Fruit fly (Drosophila melanogaster) whole organism, wandering third instar larva: ENCODE data around the gene inaF-C.

Experiments used
- GATAd ChIP-seq: sonication (Bioruptor generic); optimal IDR thresholded peaks from 2 replicates; lab custom pipeline; 2016; ENCODE audit warnings: missing biosample characterization, missing genetic modification characterization
- Hnf4 ChIP-seq: fragments of 200-800 bp; sonication (Bioruptor generic); optimal IDR thresholded peaks from 2 replicates; lab custom pipeline; 2016; ENCODE audit warnings: missing biosample characterization, mild to moderate bottlenecking, missing genetic modification characterization
- Hr78 ChIP-seq: fragments of >200 bp; optimal IDR thresholded peaks from 2 replicates; lab custom pipeline; 2017; ENCODE audit warnings: missing biosample characterization, missing genetic modification characterization
- Jra ChIP-seq: sonication (Bioruptor generic); optimal IDR thresholded peaks from 2 replicates; lab custom pipeline; 2016; ENCODE audit warnings: missing biosample characterization, missing genetic modification characterization
- Mio ChIP-seq: sonication (Bioruptor generic); optimal IDR thresholded peaks from 2 replicates; lab custom pipeline; 2016; ENCODE audit warnings: missing biosample characterization, missing genetic modification characterization
- OdsH ChIP-seq: fragments of 200-800 bp; sonication (Bioruptor generic); optimal IDR thresholded peaks from 2 replicates; lab custom pipeline; 2016; ENCODE audit warnings: missing biosample characterization, mild to moderate bottlenecking, missing genetic modification characterization
- dl ChIP-seq, 2 experiments: fragments of 175-275, 200-275 bp in 1 of 2; fragments of 200-275 bp in 1 of 2; sonication (Bioruptor generic); optimal IDR thresholded peaks; lab custom pipeline; 2018; ENCODE audit warnings: mild to moderate bottlenecking in 2 of 2, missing biosample characterization in 2 of 2, missing genetic modification characterization in 2 of 2, moderate library complexity in 2 of 2; ENCODE audit not compliant: partially characterized antibody in 2 of 2, insufficient read depth in 1 of 2
- fru ChIP-seq: fragments of 200-800 bp; sonication (Bioruptor generic); optimal IDR thresholded peaks from 3 replicates; lab custom pipeline; 2016; ENCODE audit warnings: missing biosample characterization, mild to moderate bottlenecking, missing genetic modification characterization
- h ChIP-seq: fragments of 200-800 bp; sonication (Bioruptor generic); optimal IDR thresholded peaks from 3 replicates; lab custom pipeline; 2016; ENCODE audit warnings: missing biosample characterization, mild to moderate bottlenecking, missing genetic modification characterization
- jim ChIP-seq: fragments of 175-275, 200-325 bp; sonication (Bioruptor generic); optimal IDR thresholded peaks from 2 replicates; lab custom pipeline; 2016; ENCODE audit warnings: missing biosample characterization, mild to moderate bottlenecking, missing genetic modification characterization
- lola ChIP-seq: fragments of >200 bp; optimal IDR thresholded peaks from 2 replicates; lab custom pipeline; 2017; ENCODE audit warnings: missing biosample characterization, missing genetic modification characterization
- pan ChIP-seq: fragments of >200 bp; optimal IDR thresholded peaks from 2 replicates; lab custom pipeline; 2017
- tai ChIP-seq: sonication (Bioruptor generic); optimal IDR thresholded peaks from 2 replicates; lab custom pipeline; 2016; ENCODE audit warnings: missing biosample characterization, missing genetic modification characterization
- woc ChIP-seq: sonication (Bioruptor generic); optimal IDR thresholded peaks from 2 replicates; lab custom pipeline; 2016; ENCODE audit warnings: missing biosample characterization, mild to moderate bottlenecking, missing genetic modification characterization

- TF ChIP-seq OdsH (GFP tag; lab: Kevin White, UChicago) (no peak), Hnf4 (GFP tag; lab: Kevin White, UChicago) (no peak), Hr78 (GFP tag; lab: Kevin White, UChicago) (no peak), lola (no peak), h (GFP tag; lab: Kevin White, UChicago) (no peak), woc (no peak), fru (GFP tag; lab: Kevin White, UChicago) (no peak), Jra (GFP tag; lab: Kevin White, UChicago) (no peak), Mio (GFP tag; lab: Kevin White, UChicago) (no peak), dl (GFP tag; optimal IDR thresholded peaks at IDR 0.05; lab: Kevin White, UChicago; ENCODE audit: insufficient read depth in 1 of 2, partially characterized antibody in 2 of 2) (no peak), pan (lab: Kevin White, UChicago) (no peak), GATAd (no peak), tai (GFP tag; lab: Kevin White, UChicago) (no peak), jim (no peak)
Observed at dm6 chrX:11731665-11732064, at the start of gene inaF-C.
